Fruit fly (Drosophila melanogaster): ENCODE data around the gene CG13248.

- TF ChIP-seq CG7101 (tag; optimal IDR thresholded peaks at IDR 0.05) (no peak), CG12768 (GFP tag; optimal IDR thresholded peaks at IDR 0.05) (no peak), CG5204 (GFP tag; optimal IDR thresholded peaks at IDR 0.05) (no peak), kay (GFP tag; ENCODE audit: borderline replicate concordance) (no peak)
These were observed 33.8 kb downstream of the CG13248 start for dm6 chr3L:20376564-20376920.
